Fruit fly (Drosophila melanogaster) whole organism, prepupa: Measurements from ENCODE around the gene br.
A peak's percentile ranks its signal among the peaks of the same experiment; 100 is the strongest.

ENCODE experiments used
- Blimp-1 ChIP-seq: fragments of 200-800 bp; sonication (Bioruptor generic); optimal IDR thresholded peaks from 3 replicates; lab custom pipeline; 2017; ENCODE audit warnings: missing biosample characterization, missing genetic modification characterization, mild to moderate bottlenecking, moderate library complexity, missing genetic modification reagents
- CG10669 ChIP-seq: fragments of 200-800 bp; sonication (Bioruptor generic); optimal IDR thresholded peaks from 3 replicates; lab custom pipeline; 2018; ENCODE audit warnings: missing biosample characterization, mild to moderate bottlenecking, missing genetic modification characterization, moderate library complexity
- CG11294 ChIP-seq: fragments of 200-800 bp; sonication (Bioruptor generic); IDR thresholded peaks from 2 replicates; pipeline ENCODE4 v1.3.6; 2022; ENCODE audit warnings: missing biosample characterization, missing genetic modification characterization
- CG11762 ChIP-seq: fragments of 200-800 bp; sonication (Bioruptor generic); optimal IDR thresholded peaks from 3 replicates; lab custom pipeline; 2016; ENCODE audit warnings: missing biosample characterization, missing genetic modification characterization; ENCODE audit not compliant: insufficient read depth
- CG11902 ChIP-seq: fragments of 200-800 bp; sonication (Bioruptor generic); optimal IDR thresholded peaks from 3 replicates; lab custom pipeline; 2016; ENCODE audit warnings: missing biosample characterization, missing genetic modification characterization
- CG15336 ChIP-seq: fragments of 200-800 bp; sonication (Bioruptor generic); IDR thresholded peaks from 2 replicates; pipeline ENCODE4 v1.3.6; 2022; ENCODE audit warnings: missing biosample characterization, missing genetic modification characterization
- CG1621 ChIP-seq: fragments of 200-800 bp; sonication (Bioruptor generic); optimal IDR thresholded peaks from 3 replicates; lab custom pipeline; 2018; ENCODE audit warnings: missing biosample characterization, mild to moderate bottlenecking, missing genetic modification characterization
- CG16779 ChIP-seq: fragments of 200-800 bp; sonication (Bioruptor generic); optimal IDR thresholded peaks from 3 replicates; lab custom pipeline; 2017; ENCODE audit warnings: missing biosample characterization, mild to moderate bottlenecking, missing genetic modification characterization
- CG3032 ChIP-seq: fragments of 200-800 bp; optimal IDR thresholded peaks from 2 replicates; lab custom pipeline; 2019; ENCODE audit warnings: missing biosample characterization, mild to moderate bottlenecking, missing genetic modification characterization, moderate library complexity
- CG31627 ChIP-seq: fragments of 200-800 bp; sonication (Bioruptor generic); optimal IDR thresholded peaks from 3 replicates; lab custom pipeline; 2016; ENCODE audit warnings: missing biosample characterization, missing genetic modification characterization
- CG32006 ChIP-seq: fragments of 200-800 bp; sonication (Bioruptor generic); optimal IDR thresholded peaks from 3 replicates; lab custom pipeline; 2017; ENCODE audit warnings: missing biosample characterization, mild to moderate bottlenecking, missing genetic modification characterization
- CG34406 ChIP-seq: fragments of 200-800 bp; sonication (Bioruptor generic); optimal IDR thresholded peaks from 3 replicates; lab custom pipeline; 2016; ENCODE audit warnings: missing biosample characterization, missing genetic modification characterization
- CG3919 ChIP-seq: fragments of 200-800 bp; sonication (Bioruptor generic); optimal IDR thresholded peaks from 3 replicates; lab custom pipeline; 2016; ENCODE audit warnings: missing biosample characterization, missing genetic modification characterization
- CG6163 ChIP-seq: fragments of 200-800 bp; sonication (Bioruptor generic); IDR thresholded peaks from 3 replicates; pipeline ENCODE4 v1.3.6; 2022; ENCODE audit warnings: missing biosample characterization, missing genetic modification characterization
- CG6792 ChIP-seq: fragments of 200-800 bp; sonication (Bioruptor generic); optimal IDR thresholded peaks from 3 replicates; lab custom pipeline; 2016; ENCODE audit warnings: missing biosample characterization, missing genetic modification characterization
- CG6808 ChIP-seq: fragments of 200-800 bp; sonication (Bioruptor generic); optimal IDR thresholded peaks from 3 replicates; lab custom pipeline; 2017; ENCODE audit warnings: missing biosample characterization, missing genetic modification characterization, mild to moderate bottlenecking, moderate library complexity, missing genetic modification reagents
- CG6854 ChIP-seq: fragments of 200-800 bp; sonication (Bioruptor generic); optimal IDR thresholded peaks from 2 replicates; lab custom pipeline; 2017; ENCODE audit warnings: missing biosample characterization, mild to moderate bottlenecking, missing genetic modification characterization
- CG7368 ChIP-seq: fragments of 200-800 bp; sonication (Bioruptor generic); optimal IDR thresholded peaks from 3 replicates; lab custom pipeline; 2016; ENCODE audit warnings: missing biosample characterization, missing genetic modification characterization
- CG8119 ChIP-seq: fragments of 200-800 bp; sonication (Bioruptor generic); IDR thresholded peaks from 3 replicates; pipeline ENCODE4 v1.3.6; 2022; ENCODE audit warnings: missing biosample characterization, missing genetic modification characterization
- CG8319 ChIP-seq: fragments of 200-800 bp; sonication (Bioruptor generic); optimal IDR thresholded peaks from 3 replicates; lab custom pipeline; 2016; ENCODE audit warnings: missing biosample characterization, missing genetic modification characterization
- CG9139 ChIP-seq: fragments of 200-800 bp; sonication (Bioruptor generic); optimal IDR thresholded peaks from 3 replicates; lab custom pipeline; 2017; ENCODE audit warnings: missing biosample characterization, mild to moderate bottlenecking, missing genetic modification characterization
- Eip78C ChIP-seq: fragments of 200-800 bp; sonication (Bioruptor generic); peaks from one replicate; lab custom pipeline; 2016; ENCODE audit warnings: missing biosample characterization, missing genetic modification characterization
- Eip93F ChIP-seq: fragments of 200-800 bp; sonication (Bioruptor generic); optimal IDR thresholded peaks from 2 replicates; lab custom pipeline; 2016; ENCODE audit warnings: missing biosample characterization, mild to moderate bottlenecking, missing genetic modification characterization
- Ets21C ChIP-seq: fragments of 200-800 bp; sonication (Bioruptor generic); optimal IDR thresholded peaks from 3 replicates; lab custom pipeline; 2016; ENCODE audit warnings: missing biosample characterization, missing genetic modification characterization
- Ets96B ChIP-seq: fragments of 200-800 bp; optimal IDR thresholded peaks from 2 replicates; lab custom pipeline; 2019; ENCODE audit warnings: missing biosample characterization, mild to moderate bottlenecking, missing genetic modification characterization, moderate library complexity
- Gug ChIP-seq: fragments of 200-800 bp; sonication (Bioruptor generic); IDR thresholded peaks from 2 replicates; pipeline ENCODE4 v1.3.6; 2022; ENCODE audit warnings: missing biosample characterization, missing genetic modification characterization
- Hr38 ChIP-seq: sonication (Bioruptor generic); optimal IDR thresholded peaks from 2 replicates; lab custom pipeline; 2016; ENCODE audit warnings: missing biosample characterization, missing genetic modification characterization
- Hr39 ChIP-seq: fragments of 200-800 bp; sonication (Bioruptor generic); optimal IDR thresholded peaks from 2 replicates; lab custom pipeline; 2016; ENCODE audit warnings: missing biosample characterization, missing genetic modification characterization
- Lpt ChIP-seq: fragments of 200-800 bp; sonication (Bioruptor generic); optimal IDR thresholded peaks from 3 replicates; lab custom pipeline; 2016; ENCODE audit warnings: missing biosample characterization, missing genetic modification characterization
- OdsH ChIP-seq: fragments of 200-800 bp; sonication (Bioruptor generic); optimal IDR thresholded peaks from 3 replicates; lab custom pipeline; 2016; ENCODE audit warnings: missing biosample characterization, missing genetic modification characterization
- Smox ChIP-seq: fragments of 200-800 bp; sonication (Bioruptor generic); optimal IDR thresholded peaks from 3 replicates; lab custom pipeline; 2016; ENCODE audit warnings: missing biosample characterization, missing genetic modification characterization
- Sox102F ChIP-seq: fragments of 200-800 bp; sonication (Bioruptor generic); optimal IDR thresholded peaks from 2 replicates; lab custom pipeline; 2016; ENCODE audit warnings: missing biosample characterization, mild to moderate bottlenecking, missing genetic modification characterization
- Sox14 ChIP-seq: fragments of 200-800 bp; sonication (Bioruptor generic); optimal IDR thresholded peaks from 3 replicates; lab custom pipeline; 2016; ENCODE audit warnings: missing biosample characterization, missing genetic modification characterization
- Sox15 ChIP-seq: fragments of 200-800 bp; sonication (Bioruptor generic); optimal IDR thresholded peaks from 3 replicates; lab custom pipeline; 2016; ENCODE audit warnings: missing biosample characterization, missing genetic modification characterization
- dac ChIP-seq: fragments of 200-800 bp; sonication (Bioruptor generic); optimal IDR thresholded peaks from 2 replicates; lab custom pipeline; 2017; ENCODE audit warnings: missing biosample characterization, mild to moderate bottlenecking, missing genetic modification characterization
- eg ChIP-seq: fragments of 200-800 bp; sonication (Bioruptor generic); IDR thresholded peaks from 3 replicates; pipeline ENCODE4 v1.3.6; 2022; ENCODE audit warnings: missing biosample characterization, missing genetic modification characterization
- esn ChIP-seq: fragments of 200-800 bp; sonication (Bioruptor generic); optimal IDR thresholded peaks from 2 replicates; lab custom pipeline; 2016; ENCODE audit warnings: missing biosample characterization, mild to moderate bottlenecking, missing genetic modification characterization, moderate library complexity
- fd59A ChIP-seq: fragments of 200-800 bp; sonication (Bioruptor generic); optimal IDR thresholded peaks from 2 replicates; lab custom pipeline; 2017; ENCODE audit warnings: missing biosample characterization, mild to moderate bottlenecking, missing genetic modification characterization, missing genetic modification reagents
- fd85E ChIP-seq: fragments of 200-800 bp; sonication (Bioruptor generic); optimal IDR thresholded peaks from 3 replicates; lab custom pipeline; 2016; ENCODE audit warnings: missing biosample characterization, missing genetic modification characterization
- fkh ChIP-seq: fragments of 200-800 bp; sonication (Bioruptor generic); optimal IDR thresholded peaks from 3 replicates; lab custom pipeline; 2017; ENCODE audit warnings: missing biosample characterization, mild to moderate bottlenecking, missing genetic modification characterization, moderate library complexity
- net ChIP-seq: fragments of 200-800 bp; sonication (Bioruptor generic); optimal IDR thresholded peaks from 3 replicates; lab custom pipeline; 2016; ENCODE audit warnings: missing biosample characterization, missing genetic modification characterization
- pdm3 ChIP-seq: fragments of 200-800 bp; sonication (Bioruptor generic); optimal IDR thresholded peaks from 3 replicates; lab custom pipeline; 2016; ENCODE audit warnings: missing biosample characterization, missing genetic modification characterization
- salr ChIP-seq, 2 experiments: fragments of 200-800 bp; sonication (Bioruptor generic); optimal IDR thresholded peaks; 3 replicates each; lab custom pipeline; 2016 to 2018; ENCODE audit warnings: missing biosample characterization in 2 of 2, missing genetic modification characterization in 2 of 2, mild to moderate bottlenecking in 1 of 2
- spab ChIP-seq: fragments of 200-800 bp; sonication (Bioruptor generic); optimal IDR thresholded peaks from 2 replicates; lab custom pipeline; 2017; ENCODE audit warnings: missing biosample characterization, mild to moderate bottlenecking, missing genetic modification characterization, missing genetic modification reagents
- ss ChIP-seq, 2 experiments: fragments of 200-800 bp; sonication (Bioruptor generic); optimal IDR thresholded peaks; 2 replicates in 1 of 2; 3 replicates in 1 of 2; lab custom pipeline; 2017 to 2018; ENCODE audit warnings: mild to moderate bottlenecking in 2 of 2, missing biosample characterization in 2 of 2, missing genetic modification characterization in 2 of 2, moderate library complexity in 1 of 2
- svp ChIP-seq: fragments of 200-800 bp; sonication (Bioruptor generic); peaks from one replicate; lab custom pipeline; 2016; ENCODE audit warnings: missing biosample characterization, missing genetic modification characterization
- topi ChIP-seq: fragments of 200-800 bp; sonication (Bioruptor generic); optimal IDR thresholded peaks from 3 replicates; lab custom pipeline; 2016; ENCODE audit warnings: missing biosample characterization, missing genetic modification characterization
- vri ChIP-seq: fragments of 200-800 bp; sonication (Bioruptor generic); optimal IDR thresholded peaks from 3 replicates; lab custom pipeline; 2016; ENCODE audit warnings: missing biosample characterization, mild to moderate bottlenecking, missing genetic modification characterization

The br gene

DNA sequence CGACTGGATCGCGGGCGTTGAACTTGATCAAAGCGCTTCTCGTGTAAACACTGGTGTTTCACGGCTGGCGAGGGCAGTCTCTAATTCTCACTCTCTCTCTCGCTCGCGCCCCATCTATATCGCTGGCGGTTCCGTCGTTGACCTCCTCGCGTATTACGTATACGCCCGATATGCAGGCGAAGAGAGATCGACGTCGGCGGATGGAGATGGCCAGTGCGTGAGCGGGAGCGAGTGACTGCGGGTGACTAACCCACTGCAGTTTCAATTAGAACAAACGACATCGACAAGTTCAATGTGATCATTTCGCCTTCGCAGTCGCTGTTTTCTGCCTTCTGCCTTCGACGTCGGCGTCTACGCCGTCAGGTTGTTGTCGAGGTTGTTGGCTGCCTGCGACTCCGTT, 35.1 kb downstream of the br start:
- TF ChIP-seq Eip78C (GFP tag; lab: Kevin White, UChicago): peak; percentile 39
- TF ChIP-seq topi (GFP tag; lab: Kevin White, UChicago): no peak
- TF ChIP-seq vri (GFP tag; lab: Kevin White, UChicago): peak; percentile 99
- TF ChIP-seq CG11762: no peak
- TF ChIP-seq fd59A (GFP tag; lab: Kevin White, UChicago): no peak
- peak; percentile 71 for TF ChIP-seq svp (GFP tag; lab: Kevin White, UChicago)
- no peak for TF ChIP-seq Hr39 (GFP tag; lab: Kevin White, UChicago)

DNA sequence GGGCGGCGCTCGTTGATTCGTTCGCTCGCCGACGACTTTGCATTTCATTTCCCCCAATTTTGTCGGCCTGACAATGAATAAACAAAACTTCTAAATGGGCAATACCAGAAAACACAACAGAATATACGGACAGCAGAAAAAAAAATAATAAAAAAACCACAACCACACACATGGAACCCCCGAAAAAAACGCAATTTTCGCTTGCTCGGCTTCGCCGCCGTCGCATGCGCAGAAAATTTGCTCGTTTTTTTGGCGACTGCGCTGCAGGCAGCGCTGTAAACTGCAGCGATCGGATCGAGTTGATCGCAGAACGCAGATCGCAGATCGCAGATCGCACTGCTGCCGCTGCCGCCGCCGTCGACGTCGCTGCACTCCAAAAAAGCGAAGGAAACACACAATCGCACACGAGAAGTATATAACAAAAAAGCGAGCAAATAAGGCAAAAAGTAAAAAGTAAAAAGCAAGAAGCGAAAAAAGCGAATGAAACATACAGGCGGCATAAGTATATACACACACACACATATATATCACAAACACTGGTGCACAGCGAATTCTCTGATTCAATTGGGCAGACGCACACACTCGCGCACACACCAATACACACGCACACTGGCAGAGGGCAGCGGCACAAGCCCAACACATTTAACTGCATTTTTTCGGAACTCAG, 36.9 kb downstream of the br start:
- TF ChIP-seq CG15336 (GFP tag; lab: Robert Waterston, UW) (no peak), Gug (GFP tag; lab: Robert Waterston, UW) (no peak), eg (GFP tag; lab: Robert Waterston, UW) (0 out of 3 replicates have a peak, but pooled peaks have one; percentile 23), Blimp-1 (peak; percentile 37), CG6854 (GFP tag; lab: Kevin White, UChicago) (peak; percentile 72), CG31627 (GFP tag; lab: Kevin White, UChicago) (no peak), CG16779 (tag; lab: Kevin White, UChicago) (peak; percentile 56), Sox14 (GFP tag; lab: Kevin White, UChicago) (no peak), OdsH (GFP tag; lab: Kevin White, UChicago) (no peak), esn (GFP tag; lab: Kevin White, UChicago) (peak; percentile 16), pdm3 (GFP tag; lab: Kevin White, UChicago) (no peak), Lpt (GFP tag; lab: Kevin White, UChicago) (no peak), Sox15 (GFP tag; lab: Kevin White, UChicago) (no peak), Eip93F (peak; percentile 59), ss (GFP tag; optimal IDR thresholded peaks at IDR 0.05; lab: Kevin White, UChicago) (peak; percentile 49 to 73), net (peak; percentile 19), Eip78C (GFP tag; lab: Kevin White, UChicago) (peak; percentile 81), CG1621 (peak; percentile 17), fd59A (GFP tag; lab: Kevin White, UChicago) (no peak), Smox (GFP tag; lab: Kevin White, UChicago) (peak; percentile 1), CG11902 (no peak), topi (GFP tag; lab: Kevin White, UChicago) (peak; percentile 35), CG3032 (tag; lab: Kevin White, UChicago) (peak; percentile 7), dac (no peak), CG6792 (GFP tag; lab: Kevin White, UChicago) (peak; percentile 35), svp (GFP tag; lab: Kevin White, UChicago) (peak; percentile 84), salr (GFP tag; optimal IDR thresholded peaks at IDR 0.05; lab: Kevin White, UChicago) (no peak), CG11762 (peak; percentile 21), CG7368 (peak; percentile 13), CG9139 (GFP tag; lab: Kevin White, UChicago) (peak; percentile 58), CG6163 (GFP tag; lab: Robert Waterston, UW) (peak; percentile 59; the same call in 2 of the 3 replicates), fkh (GFP tag; lab: Kevin White, UChicago) (no peak), CG34406 (peak; percentile 60), CG32006 (no peak), Ets21C (GFP tag; lab: Kevin White, UChicago) (no peak), CG3919 (peak; percentile 11), CG6808 (GFP tag; lab: Kevin White, UChicago) (peak; percentile 51), Hr39 (GFP tag; lab: Kevin White, UChicago) (no peak), Hr38 (GFP tag; lab: Kevin White, UChicago) (no peak), fd85E (no peak), Ets96B (peak; percentile 24), vri (GFP tag; lab: Kevin White, UChicago) (peak; percentile 81), CG8319 (GFP tag; lab: Kevin White, UChicago) (no peak), CG11294 (no peak), CG8119 (GFP tag; lab: Robert Waterston, UW) (no peak), spab (GFP tag; lab: Kevin White, UChicago) (peak; percentile 7), Sox102F (GFP tag; lab: Kevin White, UChicago) (peak; percentile 44), CG10669 (GFP tag; lab: Kevin White, UChicago) (peak; percentile 34)
